Fruit fly (Drosophila melanogaster) Kc167 (cell line): ENCODE data around the gene CG13983.

Experiments
- Myc ChIP-seq: fragments of >200 bp; optimal IDR thresholded peaks from 2 replicates; lab custom pipeline; 2017; ENCODE audit warnings: missing external identifiers
- h ChIP-seq: fragments of >200 bp; optimal IDR thresholded peaks from 3 replicates; lab custom pipeline; 2018; ENCODE audit warnings: missing external identifiers
- insv ChIP-seq: fragments of >200 bp; optimal IDR thresholded peaks from 3 replicates; lab custom pipeline; 2018; ENCODE audit warnings: missing external identifiers
- psq ChIP-seq: fragments of >200 bp; optimal IDR thresholded peaks from 2 replicates; lab custom pipeline; 2017; ENCODE audit warnings: missing external identifiers
- ttk ChIP-seq: sonication (Bioruptor generic); optimal IDR thresholded peaks from 2 replicates; lab custom pipeline; 2017; ENCODE audit warnings: missing external identifiers

- TF ChIP-seq psq (lab: Kevin White, UChicago) (no peak), insv (no peak), ttk (no peak), h (lab: Kevin White, UChicago) (no peak), Myc (no peak)
Observed at dm6 chr2L:6280328-6280727, 16.0 kb upstream of the CG13983 start.
